Worm (Caenorhabditis elegans): ENCODE results near the gene fbxa-107.

The fbxa-107 gene

DNA sequence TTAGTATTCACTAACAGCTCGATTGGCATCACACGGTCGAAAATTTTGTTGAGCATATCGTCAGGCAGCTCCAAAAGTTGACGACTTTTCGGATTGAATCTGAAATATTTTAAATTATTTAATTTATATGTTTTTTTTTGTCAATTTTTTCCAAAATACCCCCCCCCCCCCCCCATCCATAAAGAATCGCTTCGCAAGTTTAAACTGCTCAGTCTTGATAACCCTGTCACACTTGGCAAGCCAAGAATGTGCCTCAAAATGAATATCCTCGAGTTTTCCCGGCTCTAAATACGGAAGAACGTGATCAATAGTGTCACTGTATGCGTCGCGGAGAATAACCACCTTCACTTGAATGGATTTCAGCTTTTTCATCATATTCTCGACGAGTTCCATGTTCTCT is 9.4 kb downstream of the fbxa-107 start, which contains the start of gene Y37H2A.18:
Y37H2A.18 (minus strand) TSS at position 101 of the 400 bp plus-strand sequence.
- no peak for TF ChIP-seq grh-1 (GFP tag; IDR thresholded peaks at IDR 0.05)
- TF ChIP-seq fos-1 (tag; optimal IDR thresholded peaks at IDR 0.05), result no peak
- no peak for TF ChIP-seq ces-1 (GFP tag; optimal IDR thresholded peaks at IDR 0.05)
- TF ChIP-seq snpc-4 (tag; optimal IDR thresholded peaks at IDR 0.05), result no peak
- no peak for TF ChIP-seq ceh-90 (tag; optimal IDR thresholded peaks at IDR 0.05)
- no peak for TF ChIP-seq hlh-4 (tag; optimal IDR thresholded peaks at IDR 0.05)
- TF ChIP-seq dsc-1 (tag; optimal IDR thresholded peaks at IDR 0.05), result no peak

ce11 chrV:18134378-18134777 is 10.6 kb downstream of the fbxa-107 start, which contains the start of gene Y37H2A.7:
Gene Y37H2A.7, minus strand, starts transcription at chrV:18134478.
- TF ChIP-seq ces-1 (GFP tag; optimal IDR thresholded peaks at IDR 0.05) (no peak), egl-27 (tag; optimal IDR thresholded peaks at IDR 0.05) (no peak), fos-1 (tag; optimal IDR thresholded peaks at IDR 0.05) (no peak), fkh-10 (GFP tag; optimal IDR thresholded peaks at IDR 0.05) (no peak), nhr-11 (tag; optimal IDR thresholded peaks at IDR 0.05) (no peak), mef-2 (tag; optimal IDR thresholded peaks at IDR 0.05) (no peak), ceh-82 (tag; optimal IDR thresholded peaks at IDR 0.05) (no peak), nhr-77 (tag; optimal IDR thresholded peaks at IDR 0.05) (no peak), aly-2 (tag; optimal IDR thresholded peaks at IDR 0.05) (no peak), nhr-12 (tag; optimal IDR thresholded peaks at IDR 0.05) (no peak), nhr-237 (tag; optimal IDR thresholded peaks at IDR 0.05) (no peak), nhr-19 (GFP tag; conservative IDR thresholded peaks at IDR 0.05) (no peak), Y116A8C.19 (tag; optimal IDR thresholded peaks at IDR 0.05; ENCODE audit: borderline replicate concordance) (no peak), lsy-2 (tag; optimal IDR thresholded peaks at IDR 0.05) (no peak), ztf-4 (tag; optimal IDR thresholded peaks at IDR 0.05) (no peak), hlh-17 (GFP tag; optimal IDR thresholded peaks at IDR 0.05; ENCODE audit: borderline replicate concordance) (no peak)

DNA sequence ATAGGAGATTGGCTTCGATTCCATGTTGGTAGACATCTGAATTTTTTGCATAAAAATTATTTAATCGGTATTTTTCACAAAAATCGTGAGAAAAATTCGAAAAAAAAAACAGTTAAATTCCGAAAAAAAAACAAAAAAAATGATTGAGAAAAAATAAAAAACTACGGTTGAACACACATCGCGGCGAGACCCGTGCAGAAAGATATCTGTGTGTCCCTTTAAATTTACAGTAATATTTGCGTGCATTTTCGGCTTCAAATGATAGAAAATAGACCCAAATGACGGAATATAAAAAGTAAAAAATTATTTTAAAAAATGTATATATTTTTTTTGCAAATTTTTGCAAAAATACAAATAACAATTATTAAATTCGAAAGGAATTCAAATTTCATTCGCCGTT is 13.9 kb downstream of the fbxa-107 start:
- TF ChIP-seq isw-1 (GFP tag; IDR thresholded peaks at IDR 0.05), result no peak
- no peak for TF ChIP-seq fos-1 (tag; optimal IDR thresholded peaks at IDR 0.05)
- TF ChIP-seq F16B12.6 (tag; optimal IDR thresholded peaks at IDR 0.05), result no peak
- no peak for TF ChIP-seq nhr-19 (GFP tag; conservative IDR thresholded peaks at IDR 0.05)
- TF ChIP-seq unc-130 (tag; optimal IDR thresholded peaks at IDR 0.05), result no peak
- TF ChIP-seq jun-1 (tag; optimal IDR thresholded peaks at IDR 0.05), result no peak
- no peak for TF ChIP-seq lin-13 (GFP tag; optimal IDR thresholded peaks at IDR 0.05)
- TF ChIP-seq grh-1 (GFP tag; IDR thresholded peaks at IDR 0.05), result no peak
- no peak for TF ChIP-seq Y116A8C.19 (tag; optimal IDR thresholded peaks at IDR 0.05; ENCODE audit: borderline replicate concordance)
- TF ChIP-seq aly-2 (tag; optimal IDR thresholded peaks at IDR 0.05), result no peak
- no peak for TF ChIP-seq dpl-1 (GFP tag; optimal IDR thresholded peaks at IDR 0.05)

ce11 chrV:18138695-18139094 is 15.0 kb downstream of the fbxa-107 start, which contains the start of gene Y37H2A.10:
Gene Y37H2A.10, plus strand, starts transcription at chrV:18138995.
- TF ChIP-seq lir-3 (tag; optimal IDR thresholded peaks at IDR 0.05; ENCODE audit: poor library complexity), result no peak

ce11 chrV:18141161-18141560 is 17.4 kb downstream of the fbxa-107 start, which contains the start of gene Y37H2A.11:
Gene Y37H2A.11, plus strand, starts transcription at chrV:18141461.
- TF ChIP-seq isw-1 (GFP tag; IDR thresholded peaks at IDR 0.05), result no peak
- TF ChIP-seq nhr-28 (tag; optimal IDR thresholded peaks at IDR 0.05), result no peak
- no peak for TF ChIP-seq unc-130 (tag; optimal IDR thresholded peaks at IDR 0.05)
- no peak for TF ChIP-seq C34B4.2 (tag; optimal IDR thresholded peaks at IDR 0.05)
- TF ChIP-seq swsn-7 (tag; optimal IDR thresholded peaks at IDR 0.05), result no peak
- TF ChIP-seq skn-1 (tag; optimal IDR thresholded peaks at IDR 0.05), result no peak
- no peak for TF ChIP-seq nhr-19 (GFP tag; conservative IDR thresholded peaks at IDR 0.05)
- TF ChIP-seq nhr-71 (tag; optimal IDR thresholded peaks at IDR 0.05), result no peak
- no peak for TF ChIP-seq tlp-1 (tag; optimal IDR thresholded peaks at IDR 0.05)
- no peak for TF ChIP-seq nhr-11 (tag; optimal IDR thresholded peaks at IDR 0.05)
- no peak for TF ChIP-seq lin-35 (GFP tag; optimal IDR thresholded peaks at IDR 0.05)
- no peak for TF ChIP-seq pax-3 (tag; optimal IDR thresholded peaks at IDR 0.05)
- no peak for TF ChIP-seq aly-2 (tag; optimal IDR thresholded peaks at IDR 0.05)
- no peak for TF ChIP-seq grh-1 (GFP tag; IDR thresholded peaks at IDR 0.05)
- no peak for TF ChIP-seq F16B12.6 (tag; optimal IDR thresholded peaks at IDR 0.05)
- no peak for TF ChIP-seq ceh-90 (tag; optimal IDR thresholded peaks at IDR 0.05)
- no peak for TF ChIP-seq ceh-88 (GFP tag; IDR thresholded peaks at IDR 0.05)

Data from whole organism, L1 larva.